Fruit fly (Drosophila melanogaster) whole organism, wandering third instar larva: ENCODE results near the gene Mbs.
A peak's percentile ranks its signal among the peaks of the same experiment; 100 is the strongest.

Experiments used
- Abd-B ChIP-seq: fragments of >200 bp; optimal IDR thresholded peaks from 2 replicates; lab custom pipeline; 2017; ENCODE audit warnings: missing biosample characterization, missing genetic modification characterization
- CG32264 ChIP-seq: fragments of 200-800 bp; sonication (Bioruptor generic); optimal IDR thresholded peaks from 2 replicates; lab custom pipeline; 2016; ENCODE audit warnings: missing biosample characterization, missing genetic modification characterization
- CG9705 ChIP-seq: fragments of 200-800 bp; sonication (Bioruptor generic); optimal IDR thresholded peaks from 2 replicates; lab custom pipeline; 2018; ENCODE audit warnings: missing biosample characterization, mild to moderate bottlenecking, missing genetic modification characterization
- CrebA ChIP-seq: fragments of 200-800 bp; sonication (Bioruptor generic); optimal IDR thresholded peaks from 2 replicates; lab custom pipeline; 2016; ENCODE audit warnings: missing biosample characterization, mild to moderate bottlenecking, missing genetic modification characterization, borderline replicate concordance
- Dfd ChIP-seq: fragments of >200 bp; optimal IDR thresholded peaks from 2 replicates; lab custom pipeline; 2017; ENCODE audit warnings: missing biosample characterization, missing genetic modification characterization
- Dif ChIP-seq: fragments of 200-275, 200-300 bp; sonication (Bioruptor generic); optimal IDR thresholded peaks from 2 replicates; lab custom pipeline; 2018; ENCODE audit warnings: missing biosample characterization, missing genetic modification characterization; ENCODE audit not compliant: partially characterized antibody
- GATAd ChIP-seq: sonication (Bioruptor generic); optimal IDR thresholded peaks from 2 replicates; lab custom pipeline; 2016; ENCODE audit warnings: missing biosample characterization, missing genetic modification characterization
- HLH106 ChIP-seq: fragments of 200-800 bp; optimal IDR thresholded peaks from 3 replicates; lab custom pipeline; 2019; ENCODE audit warnings: missing biosample characterization, mild to moderate bottlenecking, missing genetic modification characterization, moderate library complexity
- Hnf4 ChIP-seq: fragments of 200-800 bp; sonication (Bioruptor generic); optimal IDR thresholded peaks from 2 replicates; lab custom pipeline; 2016; ENCODE audit warnings: missing biosample characterization, mild to moderate bottlenecking, missing genetic modification characterization
- Hr78 ChIP-seq: fragments of >200 bp; optimal IDR thresholded peaks from 2 replicates; lab custom pipeline; 2017; ENCODE audit warnings: missing biosample characterization, missing genetic modification characterization
- Hr83 ChIP-seq: fragments of 200-300 bp; sonication (Bioruptor generic); optimal IDR thresholded peaks from 2 replicates; lab custom pipeline; 2016; ENCODE audit warnings: missing biosample characterization, mild to moderate bottlenecking, missing genetic modification characterization, moderate library complexity; ENCODE audit not compliant: poor library complexity, severe bottlenecking
- Jra ChIP-seq: sonication (Bioruptor generic); optimal IDR thresholded peaks from 2 replicates; lab custom pipeline; 2016; ENCODE audit warnings: missing biosample characterization, missing genetic modification characterization
- Mio ChIP-seq: sonication (Bioruptor generic); optimal IDR thresholded peaks from 2 replicates; lab custom pipeline; 2016; ENCODE audit warnings: missing biosample characterization, missing genetic modification characterization
- Myc ChIP-seq: fragments of >200 bp; optimal IDR thresholded peaks from 2 replicates; lab custom pipeline; 2017
- N ChIP-seq: fragments of >200 bp; optimal IDR thresholded peaks from 2 replicates; lab custom pipeline; 2018; ENCODE audit warnings: missing biosample characterization, missing external identifiers, missing genetic modification characterization
- OdsH ChIP-seq: fragments of 200-800 bp; sonication (Bioruptor generic); optimal IDR thresholded peaks from 2 replicates; lab custom pipeline; 2016; ENCODE audit warnings: missing biosample characterization, mild to moderate bottlenecking, missing genetic modification characterization
- Rel ChIP-seq, 2 experiments: fragments of 200-800 bp; sonication (Bioruptor generic) in 1 of 2; optimal IDR thresholded peaks; 2 replicates in 1 of 2; 3 replicates in 1 of 2; lab custom pipeline; 2016 to 2019; ENCODE audit warnings: mild to moderate bottlenecking in 2 of 2, missing biosample characterization in 2 of 2, missing genetic modification characterization in 2 of 2, moderate library complexity in 1 of 2
- Sp1 ChIP-seq: fragments of 200-800 bp; sonication (Bioruptor generic); optimal IDR thresholded peaks from 3 replicates; lab custom pipeline; 2019; ENCODE audit warnings: missing biosample characterization, mild to moderate bottlenecking, missing genetic modification characterization, moderate library complexity
- Vsx2 ChIP-seq: fragments of 200-300, 225-300 bp; sonication (Bioruptor generic); optimal IDR thresholded peaks from 2 replicates; lab custom pipeline; 2018; ENCODE audit warnings: missing biosample characterization, missing genetic modification characterization; ENCODE audit not compliant: partially characterized antibody
- br ChIP-seq: fragments of 200-800 bp; sonication (Bioruptor generic); optimal IDR thresholded peaks from 2 replicates; lab custom pipeline; 2016; ENCODE audit warnings: missing biosample characterization, missing genetic modification characterization
- brk ChIP-seq: fragments of 200-800 bp; sonication (Bioruptor generic); optimal IDR thresholded peaks from 2 replicates; lab custom pipeline; 2016; ENCODE audit warnings: missing biosample characterization, mild to moderate bottlenecking, missing genetic modification characterization
- dl ChIP-seq, 2 experiments: fragments of 175-275, 200-275 bp in 1 of 2; fragments of 200-275 bp in 1 of 2; sonication (Bioruptor generic); optimal IDR thresholded peaks; lab custom pipeline; 2018; ENCODE audit warnings: mild to moderate bottlenecking in 2 of 2, missing biosample characterization in 2 of 2, missing genetic modification characterization in 2 of 2, moderate library complexity in 2 of 2; ENCODE audit not compliant: partially characterized antibody in 2 of 2, insufficient read depth in 1 of 2
- dmrt93B ChIP-seq: fragments of 200-800 bp; sonication (Bioruptor generic); optimal IDR thresholded peaks from 2 replicates; lab custom pipeline; 2018; ENCODE audit warnings: missing biosample characterization, mild to moderate bottlenecking, missing genetic modification characterization
- dsf ChIP-seq: sonication (Bioruptor generic); optimal IDR thresholded peaks from 2 replicates; lab custom pipeline; 2016; ENCODE audit warnings: missing biosample characterization, missing genetic modification characterization, borderline replicate concordance
- ey ChIP-seq: fragments of 200-800 bp; sonication (Bioruptor generic); optimal IDR thresholded peaks from 2 replicates; lab custom pipeline; 2016; ENCODE audit warnings: missing biosample characterization, missing genetic modification characterization
- foxo ChIP-seq, 2 experiments: fragments of 200-800 bp; sonication (Bioruptor generic); optimal IDR thresholded peaks; 2 replicates in 1 of 2; 3 replicates in 1 of 2; lab custom pipeline; 2016 to 2017; ENCODE audit warnings: missing biosample characterization in 2 of 2, missing genetic modification characterization in 2 of 2
- fru ChIP-seq: fragments of 200-800 bp; sonication (Bioruptor generic); optimal IDR thresholded peaks from 3 replicates; lab custom pipeline; 2016; ENCODE audit warnings: missing biosample characterization, mild to moderate bottlenecking, missing genetic modification characterization
- h ChIP-seq: fragments of 200-800 bp; sonication (Bioruptor generic); optimal IDR thresholded peaks from 3 replicates; lab custom pipeline; 2016; ENCODE audit warnings: missing biosample characterization, mild to moderate bottlenecking, missing genetic modification characterization
- jim ChIP-seq: fragments of 175-275, 200-325 bp; sonication (Bioruptor generic); optimal IDR thresholded peaks from 2 replicates; lab custom pipeline; 2016; ENCODE audit warnings: missing biosample characterization, mild to moderate bottlenecking, missing genetic modification characterization
- lola ChIP-seq: fragments of >200 bp; optimal IDR thresholded peaks from 2 replicates; lab custom pipeline; 2017; ENCODE audit warnings: missing biosample characterization, missing genetic modification characterization
- pan ChIP-seq: fragments of >200 bp; optimal IDR thresholded peaks from 2 replicates; lab custom pipeline; 2017
- psq ChIP-seq: fragments of 200-800 bp; sonication (Bioruptor generic); optimal IDR thresholded peaks from 3 replicates; lab custom pipeline; 2017; ENCODE audit warnings: missing biosample characterization, mild to moderate bottlenecking, missing genetic modification characterization, moderate library complexity
- rgr ChIP-seq: fragments of 200-800 bp; sonication (Bioruptor generic); optimal IDR thresholded peaks from 3 replicates; lab custom pipeline; 2016; ENCODE audit warnings: missing biosample characterization, mild to moderate bottlenecking, missing genetic modification characterization
- sage ChIP-seq: fragments of 200-800 bp; sonication (Bioruptor generic); optimal IDR thresholded peaks from 2 replicates; lab custom pipeline; 2016; ENCODE audit warnings: missing biosample characterization, mild to moderate bottlenecking, missing genetic modification characterization
- sv ChIP-seq: fragments of 200-800 bp; sonication (Bioruptor generic); optimal IDR thresholded peaks from 3 replicates; lab custom pipeline; 2016; ENCODE audit warnings: missing biosample characterization, missing genetic modification characterization
- tai ChIP-seq: sonication (Bioruptor generic); optimal IDR thresholded peaks from 2 replicates; lab custom pipeline; 2016; ENCODE audit warnings: missing biosample characterization, missing genetic modification characterization
- usp ChIP-seq: fragments of >200 bp; optimal IDR thresholded peaks from 2 replicates; lab custom pipeline; 2017; ENCODE audit warnings: missing biosample characterization, missing genetic modification characterization
- woc ChIP-seq: sonication (Bioruptor generic); optimal IDR thresholded peaks from 2 replicates; lab custom pipeline; 2016; ENCODE audit warnings: missing biosample characterization, mild to moderate bottlenecking, missing genetic modification characterization

The Mbs gene

DNA sequence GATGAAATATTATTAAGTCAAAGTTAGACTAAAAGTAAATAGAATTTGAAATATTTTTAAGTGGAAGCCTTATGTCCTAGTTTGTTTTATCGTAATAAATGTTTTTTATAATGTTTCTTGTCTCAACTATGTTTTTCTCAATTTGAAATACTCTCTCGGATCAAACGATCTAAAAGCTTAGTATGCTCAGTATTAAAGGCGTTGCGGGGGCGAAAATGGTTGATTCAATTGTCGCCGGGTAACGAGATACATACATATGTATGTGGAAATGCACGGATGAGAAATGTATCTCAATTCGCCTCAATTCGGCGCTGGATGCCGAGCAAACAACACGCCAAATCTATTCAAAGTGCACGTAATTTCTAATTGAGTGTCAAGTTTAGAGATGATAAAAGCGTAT is 16.6 kb upstream of the Mbs start, which contains the start of gene CG5895:
TSS of gene CG5895 (plus strand) at position 301 of the 400 bp plus-strand sequence.
- TF ChIP-seq h (GFP tag; lab: Kevin White, UChicago) (no peak), CG9705 (GFP tag; lab: Kevin White, UChicago) (no peak), ey (no peak), dsf (no peak), Dif (GFP tag; lab: Kevin White, UChicago) (no peak), Jra (GFP tag; lab: Kevin White, UChicago) (no peak), Dfd (GFP tag; lab: Kevin White, UChicago) (no peak), Hr83 (GFP tag; lab: Kevin White, UChicago) (no peak), jim (GFP tag; lab: Kevin White, UChicago) (no peak), CG32264 (GFP tag; lab: Kevin White, UChicago) (no peak), Hnf4 (no peak), sv (GFP tag; lab: Kevin White, UChicago) (no peak), CrebA (GFP tag; lab: Kevin White, UChicago) (no peak), sage (GFP tag; lab: Kevin White, UChicago) (no peak)

DNA sequence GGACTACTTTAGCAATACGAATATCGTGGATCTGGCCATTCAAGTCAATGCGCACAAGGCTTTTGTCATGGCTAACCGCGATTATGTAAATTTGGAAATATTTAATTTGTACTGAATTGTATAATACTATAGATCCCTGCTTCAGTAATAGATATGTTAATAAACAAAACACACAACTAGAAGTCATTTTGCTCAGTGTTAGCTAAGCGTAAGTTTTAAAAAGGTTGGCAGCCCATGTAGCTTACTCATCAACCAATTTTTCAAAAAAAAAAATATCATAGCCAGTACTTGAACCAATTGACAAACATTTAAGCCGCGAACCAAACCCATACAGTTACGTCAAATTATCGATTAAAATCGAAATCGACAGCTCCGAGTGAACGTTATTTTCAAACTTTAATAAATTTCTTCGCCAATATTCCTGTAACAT is 14.7 kb upstream of the Mbs start:
- TF ChIP-seq GATAd (GFP tag; lab: Kevin White, UChicago), result no peak
- peak; percentile 76 for TF ChIP-seq rgr (GFP tag; lab: Kevin White, UChicago)
- no peak for TF ChIP-seq lola
- TF ChIP-seq Abd-B (GFP tag; lab: Kevin White, UChicago), result no peak
- no peak for TF ChIP-seq dl (GFP tag; optimal IDR thresholded peaks at IDR 0.05; lab: Kevin White, UChicago; ENCODE audit: insufficient read depth in 1 of 2, partially characterized antibody in 2 of 2)
- TF ChIP-seq pan (lab: Kevin White, UChicago), result no peak
- TF ChIP-seq Rel (GFP tag; optimal IDR thresholded peaks at IDR 0.05; lab: Kevin White, UChicago), result no peak
- TF ChIP-seq Rel (tag; optimal IDR thresholded peaks at IDR 0.05; lab: Kevin White, UChicago), result peak; percentile 22
- TF ChIP-seq woc, result peak; percentile 39
- TF ChIP-seq Mio (GFP tag; lab: Kevin White, UChicago), result no peak
- peak; percentile 52 for TF ChIP-seq Jra (GFP tag; lab: Kevin White, UChicago)
- TF ChIP-seq CG32264 (GFP tag; lab: Kevin White, UChicago), result peak; percentile 31
- no peak for TF ChIP-seq CrebA (GFP tag; lab: Kevin White, UChicago)
- TF ChIP-seq sage (GFP tag; lab: Kevin White, UChicago), result no peak
- no peak for TF ChIP-seq dsf
- no peak for TF ChIP-seq Dfd (GFP tag; lab: Kevin White, UChicago)
- TF ChIP-seq ey, result peak; percentile 54
- TF ChIP-seq usp (GFP tag; lab: Kevin White, UChicago), result no peak
- no peak for TF ChIP-seq Hr78 (GFP tag; lab: Kevin White, UChicago)
- peak; percentile 66 for TF ChIP-seq sv (GFP tag; lab: Kevin White, UChicago)
- no peak for TF ChIP-seq Vsx2 (GFP tag; lab: Kevin White, UChicago)
- TF ChIP-seq HLH106 (tag; lab: Kevin White, UChicago), result peak; percentile 63
- TF ChIP-seq CG9705 (GFP tag; lab: Kevin White, UChicago), result peak; percentile 4
- TF ChIP-seq brk (GFP tag; lab: Kevin White, UChicago), result peak; percentile 66
- peak; percentile 18 for TF ChIP-seq tai
- TF ChIP-seq jim (GFP tag; lab: Kevin White, UChicago), result no peak
- TF ChIP-seq Hnf4, result peak; percentile 57
- TF ChIP-seq N (GFP tag; lab: Kevin White, UChicago), result no peak
- peak; percentile 47 for TF ChIP-seq Sp1 (GFP tag; lab: Kevin White, UChicago)
- TF ChIP-seq Myc (lab: Kevin White, UChicago), result no peak
- peak in 1 of 2 experiments; percentile 75 for TF ChIP-seq foxo (GFP tag; optimal IDR thresholded peaks at IDR 0.05; lab: Kevin White, UChicago)
- TF ChIP-seq fru (GFP tag; lab: Kevin White, UChicago), result peak; percentile 73
- peak; percentile 46 for TF ChIP-seq Hr83 (GFP tag; lab: Kevin White, UChicago)
- TF ChIP-seq dmrt93B (GFP tag; lab: Kevin White, UChicago), result peak; percentile 31
- peak; percentile 21 for TF ChIP-seq psq (GFP tag; lab: Kevin White, UChicago)
- peak; percentile 51 for TF ChIP-seq OdsH (GFP tag; lab: Kevin White, UChicago)
- peak; percentile 70 for TF ChIP-seq h (GFP tag; lab: Kevin White, UChicago)
- no peak for TF ChIP-seq Dif (GFP tag; lab: Kevin White, UChicago)
- TF ChIP-seq br (GFP tag; lab: Kevin White, UChicago), result peak; percentile 55
